Worm (Caenorhabditis elegans) whole organism, L4 larva: ENCODE data around the gene F28D1.6.

Experiments used
- D1046.2 ChIP-seq: fragments of 200-800 bp; sonication (Bioruptor generic); IDR thresholded peaks from 2 replicates; pipeline ENCODE4 v1.3.6; 2022; ENCODE audit warnings: missing genetic modification characterization, missing compliant biosample characterization
- F49E8.2 ChIP-seq: sonication (generic microtip); optimal IDR thresholded peaks from 2 replicates; lab custom pipeline; 2016; ENCODE audit warnings: missing compliant biosample characterization, mild to moderate bottlenecking, missing genetic modification characterization, borderline replicate concordance
- R02D3.7 ChIP-seq: fragments of 150-350 bp; sonication (generic microtip); optimal IDR thresholded peaks from 3 replicates; lab custom pipeline; 2014; ENCODE audit warnings: missing biosample characterization, missing genetic modification characterization
- T26A8.4 ChIP-seq: fragments of 200-800 bp; sonication (Bioruptor generic); IDR thresholded peaks from 2 replicates; pipeline ENCODE4 v1.3.6; 2022; ENCODE audit warnings: missing genetic modification characterization, missing compliant biosample characterization
- Y5F2A.4 ChIP-seq: fragments of 200-800 bp; sonication (Bioruptor generic); optimal IDR thresholded peaks from 2 replicates; lab custom pipeline; 2018; ENCODE audit warnings: mild to moderate bottlenecking, missing genetic modification characterization, missing compliant biosample characterization
- ZK546.5 ChIP-seq, 2 experiments: sonication (generic microtip); optimal IDR thresholded peaks; 2 replicates each; lab custom pipeline; 2017; ENCODE audit warnings: missing biosample characterization in 2 of 2, missing genetic modification characterization in 2 of 2
- aha-1 ChIP-seq: fragments of 150-350 bp; peaks from one replicate; lab custom pipeline; 2014; ENCODE audit warnings: missing biosample characterization, missing genetic modification characterization
- aly-2 ChIP-seq: sonication (generic microtip); optimal IDR thresholded peaks from 2 replicates; lab custom pipeline; 2018; ENCODE audit warnings: missing biosample characterization, missing genetic modification characterization
- ama-1 ChIP-seq: fragments of 150-350 bp; optimal IDR thresholded peaks from 2 replicates; lab custom pipeline; 2014; ENCODE audit warnings: inconsistent platforms, mixed read lengths
- arid-1 ChIP-seq: fragments of 200-800 bp; sonication (Bioruptor generic); conservative IDR thresholded peaks from 2 replicates; pipeline ENCODE4 v1.3.6; 2022; ENCODE audit warnings: missing genetic modification reagents, missing genetic modification characterization, missing compliant biosample characterization
- ceh-62 ChIP-seq: sonication (generic microtip); optimal IDR thresholded peaks from 2 replicates; lab custom pipeline; 2017; ENCODE audit warnings: missing biosample characterization, missing genetic modification characterization
- ctbp-1 ChIP-seq: fragments of 200-800 bp; sonication (Bioruptor generic); IDR thresholded peaks from 2 replicates; pipeline ENCODE4 v1.3.6; 2022; ENCODE audit warnings: missing genetic modification reagents, missing genetic modification characterization, missing compliant biosample characterization
- daf-16 ChIP-seq, 3 experiments: sonication (generic microtip); optimal IDR thresholded peaks; 2 replicates each; lab custom pipeline; 2016 to 2017; ENCODE audit warnings: missing genetic modification characterization in 3 of 3, missing genetic modification reagents in 3 of 3, mild to moderate bottlenecking in 2 of 3, missing compliant biosample characterization in 2 of 3, missing biosample characterization in 1 of 3, moderate library complexity in 1 of 3
- daf-19 ChIP-seq: fragments of 200-800 bp; sonication (Bioruptor generic); conservative IDR thresholded peaks from 2 replicates; pipeline ENCODE4 v1.3.6; 2022; ENCODE audit warnings: missing genetic modification characterization, missing compliant biosample characterization
- dpl-1 ChIP-seq: fragments of 150-350 bp; optimal IDR thresholded peaks from 2 replicates; lab custom pipeline; 2014; ENCODE audit warnings: missing biosample characterization, missing genetic modification reagents, missing genetic modification characterization
- hlh-11 ChIP-seq: fragments of 200-800 bp; sonication (Bioruptor generic); optimal IDR thresholded peaks from 2 replicates; lab custom pipeline; 2018; ENCODE audit warnings: mild to moderate bottlenecking, missing genetic modification characterization, missing compliant biosample characterization
- hlh-30 ChIP-seq: sonication (generic microtip); optimal IDR thresholded peaks from 2 replicates; lab custom pipeline; 2017; ENCODE audit warnings: antibody characterized with exemption, mild to moderate bottlenecking, missing genetic modification characterization, missing compliant biosample characterization; ENCODE audit not compliant: insufficient read depth
- jun-1 ChIP-seq: fragments of 150-350 bp; optimal IDR thresholded peaks from 2 replicates; lab custom pipeline; 2014; ENCODE audit warnings: missing biosample characterization, missing genetic modification reagents, missing genetic modification characterization
- lin-13 ChIP-seq: fragments of 150-350 bp; optimal IDR thresholded peaks from 2 replicates; lab custom pipeline; 2014; ENCODE audit warnings: missing biosample characterization, missing genetic modification reagents, missing genetic modification characterization
- lir-3 ChIP-seq: sonication (generic microtip); optimal IDR thresholded peaks from 2 replicates; lab custom pipeline; 2016; ENCODE audit warnings: mild to moderate bottlenecking, missing genetic modification characterization, missing compliant biosample characterization
- lsy-2 ChIP-seq, 2 experiments: fragments of 150-350 bp in 1 of 2; sonication (generic microtip) in 1 of 2; optimal IDR thresholded peaks; 2 replicates each; lab custom pipeline; 2014 to 2017; ENCODE audit warnings: missing biosample characterization in 2 of 2, missing genetic modification characterization in 2 of 2
- mxl-3 ChIP-seq: fragments of 200-800 bp; sonication (Bioruptor generic); optimal IDR thresholded peaks from 2 replicates; lab custom pipeline; 2018; ENCODE audit warnings: mild to moderate bottlenecking, missing genetic modification characterization, missing compliant biosample characterization
- nhr-10 ChIP-seq: fragments of 150-350 bp; optimal IDR thresholded peaks from 2 replicates; lab custom pipeline; 2014; ENCODE audit warnings: missing biosample characterization, missing genetic modification characterization
- nhr-111 ChIP-seq: fragments of 200-800 bp; sonication (Bioruptor generic); optimal IDR thresholded peaks from 2 replicates; lab custom pipeline; 2018; ENCODE audit warnings: mild to moderate bottlenecking, missing genetic modification characterization, missing compliant biosample characterization
- nhr-237 ChIP-seq: sonication (generic microtip); optimal IDR thresholded peaks from 2 replicates; lab custom pipeline; 2017; ENCODE audit warnings: missing biosample characterization, missing genetic modification characterization
- nhr-25 ChIP-seq: sonication (generic microtip); optimal IDR thresholded peaks from 2 replicates; lab custom pipeline; 2017; ENCODE audit warnings: missing genetic modification characterization, mild to moderate bottlenecking, missing compliant biosample characterization, antibody characterized with exemption, moderate library complexity, borderline replicate concordance; ENCODE audit not compliant: insufficient read depth
- nhr-28 ChIP-seq: fragments of 150-350 bp; optimal IDR thresholded peaks from 2 replicates; lab custom pipeline; 2014; ENCODE audit warnings: missing biosample characterization, missing genetic modification characterization
- nhr-41 ChIP-seq: fragments of 200-800 bp; sonication (Bioruptor generic); IDR thresholded peaks from 2 replicates; pipeline ENCODE4 v1.3.6; 2022; ENCODE audit warnings: missing genetic modification reagents, missing genetic modification characterization, missing compliant biosample characterization
- nhr-42 ChIP-seq: fragments of 200-800 bp; sonication (Bioruptor generic); IDR thresholded peaks from 2 replicates; pipeline ENCODE4 v1.3.6; 2022; ENCODE audit warnings: missing genetic modification characterization, missing compliant biosample characterization
- nhr-48 ChIP-seq: sonication (generic microtip); optimal IDR thresholded peaks from 2 replicates; lab custom pipeline; 2016; ENCODE audit warnings: mild to moderate bottlenecking, missing genetic modification characterization, missing compliant biosample characterization
- nhr-76 ChIP-seq: fragments of 150-350 bp; optimal IDR thresholded peaks from 2 replicates; lab custom pipeline; 2014; ENCODE audit warnings: missing biosample characterization, missing genetic modification characterization
- nhr-77 ChIP-seq: fragments of 150-350 bp; optimal IDR thresholded peaks from 2 replicates; lab custom pipeline; 2014; ENCODE audit warnings: missing biosample characterization, missing genetic modification characterization
- rbr-2 ChIP-seq: sonication (generic microtip); optimal IDR thresholded peaks from 2 replicates; lab custom pipeline; 2016; ENCODE audit warnings: missing genotype, missing genetic modification characterization, missing compliant biosample characterization
- set-16 ChIP-seq: fragments of 200-800 bp; sonication (Bioruptor generic); IDR thresholded peaks from 2 replicates; pipeline ENCODE4 v1.3.6; 2022; ENCODE audit warnings: missing genetic modification reagents, missing genetic modification characterization, missing compliant biosample characterization
- skn-1 ChIP-seq: fragments of 150-350 bp; optimal IDR thresholded peaks from 2 replicates; lab custom pipeline; 2014; ENCODE audit warnings: missing biosample characterization, missing genetic modification characterization
- spr-3 ChIP-seq: fragments of 200-800 bp; sonication (Bioruptor generic); optimal IDR thresholded peaks from 2 replicates; lab custom pipeline; 2018; ENCODE audit warnings: mild to moderate bottlenecking, missing genetic modification characterization, missing compliant biosample characterization
- tag-97 ChIP-seq: fragments of 200-800 bp; sonication (Bioruptor generic); IDR thresholded peaks from 2 replicates; pipeline ENCODE4 v1.3.6; 2022; ENCODE audit warnings: missing genetic modification characterization, missing compliant biosample characterization
- unc-130 ChIP-seq: sonication (generic microtip); optimal IDR thresholded peaks from 2 replicates; lab custom pipeline; 2016; ENCODE audit warnings: missing genetic modification reagents, missing genetic modification characterization, missing compliant biosample characterization
- unc-39 ChIP-seq: sonication (generic microtip); optimal IDR thresholded peaks from 2 replicates; lab custom pipeline; 2017; ENCODE audit warnings: missing biosample characterization, missing genetic modification characterization
- unc-62 ChIP-seq, 3 experiments: fragments of 150-350 bp in 1 of 3; sonication (generic microtip); optimal IDR thresholded peaks in 2 of 3; peaks in 1 of 3; 1 replicate in 1 of 3; 2 replicates in 2 of 3; lab custom pipeline; 2014 to 2017; ENCODE audit warnings: missing biosample characterization in 3 of 3, missing genetic modification characterization in 3 of 3, missing genetic modification reagents in 3 of 3, missing genotype in 1 of 3
- zip-11 ChIP-seq: fragments of 200-800 bp; sonication (Bioruptor generic); IDR thresholded peaks from 2 replicates; pipeline ENCODE4 v1.3.6; 2022; ENCODE audit warnings: missing genetic modification characterization, missing compliant biosample characterization
- ztf-7 ChIP-seq: fragments of 150-350 bp; optimal IDR thresholded peaks from 2 replicates; lab custom pipeline; 2014; ENCODE audit warnings: missing biosample characterization, missing genetic modification characterization

F28D1.6 gene

DNA sequence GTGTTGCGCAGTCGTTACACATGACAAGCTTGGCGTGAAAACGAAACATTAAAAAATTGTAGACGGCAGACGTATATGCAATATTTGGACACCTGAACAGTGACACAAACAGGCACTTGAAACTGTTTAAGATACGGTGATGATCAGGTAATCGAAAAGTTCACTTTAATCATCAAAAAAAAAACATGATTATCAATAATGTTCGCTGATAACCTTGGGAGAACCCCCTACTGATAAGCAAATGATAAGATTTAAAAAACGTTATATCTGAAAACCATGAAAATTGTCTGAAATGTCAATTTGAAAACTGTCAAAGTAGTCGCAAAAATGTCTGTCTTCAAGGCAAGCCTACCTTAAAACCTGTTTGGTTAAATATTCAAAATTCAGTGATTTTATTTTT, 15.0 kb upstream of the F28D1.6 start (continued):
- TF ChIP-seq skn-1 (tag; lab: Kevin White, UChicago) = no peak
- TF ChIP-seq hlh-11 (tag; lab: Kevin White, UChicago) = peak; percentile 58
- peak; percentile 38 for TF ChIP-seq nhr-48 (tag; lab: Kevin White, UChicago)
- no peak for TF ChIP-seq unc-130 (GFP tag; lab: Kevin White, UChicago)
- no peak for TF ChIP-seq ZK546.5 (tag; optimal IDR thresholded peaks at IDR 0.05; lab: Kevin White, UChicago)
- no peak for TF ChIP-seq D1046.2 (GFP tag; lab: Robert Waterston, UW)
- no peak for TF ChIP-seq ctbp-1
- no peak for TF ChIP-seq aly-2
- TF ChIP-seq rbr-2 (tag; lab: Kevin White, UChicago) = no peak
- no peak for TF ChIP-seq F49E8.2
- TF ChIP-seq tag-97 (GFP tag; lab: Robert Waterston, UW) = no peak

DNA sequence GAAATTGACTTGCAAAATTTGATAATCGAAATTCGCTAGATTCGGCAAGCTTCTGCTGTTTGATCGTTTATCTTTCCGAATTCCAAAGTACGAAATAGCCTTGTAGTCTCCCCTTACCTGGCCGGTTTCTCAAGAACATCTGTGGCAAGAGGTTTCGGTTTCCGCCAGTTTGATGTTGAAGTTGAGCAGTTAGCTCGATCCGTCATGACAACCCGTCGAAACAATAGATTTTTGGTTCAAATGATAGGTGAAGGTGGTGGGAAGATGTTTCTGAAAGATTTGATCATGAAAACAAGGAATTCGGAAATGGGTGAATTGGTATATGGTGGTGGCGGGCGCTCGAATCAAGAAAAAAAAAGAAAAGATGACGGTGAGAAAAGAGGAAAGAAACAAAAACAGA, 13.5 kb upstream of the F28D1.6 start, which contains the start of gene acs-20:
acs-20 (minus strand) TSS at position 270 of the 400 bp plus-strand sequence.
- no peak for TF ChIP-seq set-16 (GFP tag; lab: Robert Waterston, UW)
- TF ChIP-seq unc-62 (GFP tag; optimal IDR thresholded peaks at IDR 0.05 in 1 of 2; lab: Kevin White, UChicago) = peak in 1 of 2 experiments; percentile 76
- no peak for TF ChIP-seq unc-62 (tag; optimal IDR thresholded peaks at IDR 0.05; lab: Kevin White, UChicago)
- TF ChIP-seq ama-1 (lab: Kevin White, UChicago) = peak; percentile 1
- no peak for TF ChIP-seq Y5F2A.4 (GFP tag; lab: Kevin White, UChicago)
- no peak for TF ChIP-seq nhr-41 (GFP tag; lab: Robert Waterston, UW)
- no peak for TF ChIP-seq T26A8.4 (GFP tag; lab: Robert Waterston, UW)
- TF ChIP-seq nhr-42 (GFP tag; lab: Robert Waterston, UW) = no peak
- TF ChIP-seq nhr-76 = no peak
- TF ChIP-seq, all 104 proteins: peak for 2

DNA sequence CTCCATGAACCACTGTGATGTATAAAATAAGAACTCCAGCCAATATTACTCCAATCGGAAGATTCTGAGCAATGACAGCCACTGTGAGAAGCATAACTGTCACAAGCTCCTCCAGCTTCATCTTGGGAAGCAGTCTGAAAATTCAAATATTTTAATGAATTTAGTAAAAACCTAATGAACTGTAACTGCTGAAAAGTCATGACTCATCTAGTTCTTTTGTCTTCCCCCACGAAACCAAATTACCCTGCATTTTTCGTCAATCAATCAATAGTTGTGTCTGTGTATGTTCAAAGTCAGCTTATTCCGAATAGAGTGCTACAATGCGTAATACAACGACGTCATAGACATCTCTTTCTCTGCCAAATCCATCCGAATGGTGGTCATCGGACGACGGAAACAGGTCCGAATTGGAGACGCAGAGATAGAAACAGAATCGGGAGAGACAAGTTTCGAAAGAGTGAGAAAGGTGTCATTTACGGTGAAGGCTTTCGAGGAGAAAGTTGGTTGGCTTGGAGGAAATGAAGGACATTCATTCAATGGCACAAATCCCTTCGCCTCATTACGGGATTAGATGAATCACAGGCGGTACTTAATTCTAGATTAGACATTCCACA, 11.8 kb upstream of the F28D1.6 start:
- TF ChIP-seq hlh-11 (tag; lab: Kevin White, UChicago) = peak; percentile 52
- TF ChIP-seq mxl-3 = peak; percentile 44
- TF ChIP-seq aha-1 (tag; lab: Kevin White, UChicago) = peak; percentile 81
- peak in 1 of 2 experiments; percentile 57 for TF ChIP-seq unc-62 (GFP tag; optimal IDR thresholded peaks at IDR 0.05 in 1 of 2; lab: Kevin White, UChicago)
- TF ChIP-seq unc-62 (tag; optimal IDR thresholded peaks at IDR 0.05; lab: Kevin White, UChicago) = no peak
- TF ChIP-seq ztf-7 = no peak
- TF ChIP-seq nhr-111 (GFP tag; lab: Kevin White, UChicago) = no peak
- TF ChIP-seq daf-16 (GFP tag; optimal IDR thresholded peaks at IDR 0.05; lab: Kevin White, UChicago) = no peak
- TF ChIP-seq daf-16 (tag; optimal IDR thresholded peaks at IDR 0.05; lab: Kevin White, UChicago) = no peak
- TF ChIP-seq unc-39 = no peak
- TF ChIP-seq hlh-30 (tag; lab: Kevin White, UChicago) = peak; percentile 59
- TF ChIP-seq spr-3 = no peak
- no peak for TF ChIP-seq jun-1
- peak in 1 of 2 experiments; percentile 51 for TF ChIP-seq lsy-2 (tag; optimal IDR thresholded peaks at IDR 0.05; lab: Kevin White, UChicago)
- no peak for TF ChIP-seq lin-13 (GFP tag; lab: Kevin White, UChicago)
- peak; percentile 46 for TF ChIP-seq nhr-48 (tag; lab: Kevin White, UChicago)
- no peak for TF ChIP-seq R02D3.7 (tag; lab: Kevin White, UChicago)
- TF ChIP-seq ceh-62 (tag; lab: Kevin White, UChicago) = no peak
- TF ChIP-seq dpl-1 (GFP tag; lab: Kevin White, UChicago) = peak; percentile 13
- TF ChIP-seq zip-11 (GFP tag; lab: Robert Waterston, UW) = no peak
- TF ChIP-seq nhr-237 (tag; lab: Kevin White, UChicago) = no peak
- TF ChIP-seq nhr-10 (tag; lab: Kevin White, UChicago) = no peak
- TF ChIP-seq daf-19 = no peak
- peak; percentile 48 for TF ChIP-seq nhr-28
- no peak for TF ChIP-seq nhr-77
- TF ChIP-seq D1046.2 (GFP tag; lab: Robert Waterston, UW) = no peak
- no peak for TF ChIP-seq lir-3 (tag; lab: Kevin White, UChicago)
- TF ChIP-seq nhr-25 = peak; percentile 8
- TF ChIP-seq arid-1 (GFP tag; lab: Robert Waterston, UW) = no peak
